Worm (Caenorhabditis elegans) whole organism, midembryonic: Measurements from ENCODE around the gene hsp-43.

Source experiments
- T22C8.4 ChIP-seq: fragments of 200-800 bp; sonication (Bioruptor generic); IDR thresholded peaks from 2 replicates; pipeline ENCODE4 v1.3.6; 2022; ENCODE audit warnings: missing genetic modification characterization, missing compliant biosample characterization
- cog-1 ChIP-seq: sonication (generic microtip); optimal IDR thresholded peaks from 2 replicates; lab custom pipeline; 2016; ENCODE audit warnings: missing genetic modification characterization, missing compliant biosample characterization
- flt-1 ChIP-seq: fragments of 200-800 bp; sonication (Bioruptor generic); IDR thresholded peaks from 2 replicates; pipeline ENCODE4 v1.3.6; 2022; ENCODE audit warnings: missing genetic modification characterization, missing compliant biosample characterization
- tab-1 ChIP-seq: fragments of 200-800 bp; sonication (Bioruptor generic); IDR thresholded peaks from 2 replicates; pipeline ENCODE4 v1.3.6; 2022; ENCODE audit warnings: missing genetic modification characterization, missing compliant biosample characterization

- TF ChIP-seq tab-1 (GFP tag; lab: Robert Waterston, UW) (no peak), flt-1 (no peak), cog-1 (tag; lab: Kevin White, UChicago) (no peak), T22C8.4 (GFP tag; lab: Robert Waterston, UW) (no peak)
Observed at ce11 chrX:6240640-6241033, 5.3 kb upstream of the hsp-43 start, which contains the start of gene got-2.2.
